Worm (Caenorhabditis elegans) whole organism, mixed stage, embryonic: ENCODE data around the gene F49C5.9.

Source experiments
- M03D4.4 ChIP-seq: sonication (generic microtip); optimal IDR thresholded peaks from 2 replicates; lab custom pipeline; 2017; ENCODE audit warnings: mild to moderate bottlenecking, missing genetic modification characterization, missing compliant biosample characterization
- bed-3 ChIP-seq: fragments of 200-800 bp; sonication (Bioruptor generic); optimal IDR thresholded peaks from 3 replicates; lab custom pipeline; 2018; ENCODE audit warnings: mild to moderate bottlenecking, missing genetic modification characterization, moderate library complexity, missing compliant biosample characterization
- blmp-1 ChIP-seq: fragments of 150-350 bp; optimal IDR thresholded peaks from 2 replicates; lab custom pipeline; 2014; ENCODE audit warnings: missing biosample characterization, missing genetic modification characterization
- ceh-39 ChIP-seq: fragments of 150-350 bp; optimal IDR thresholded peaks from 2 replicates; lab custom pipeline; 2014; ENCODE audit warnings: missing biosample characterization, missing genetic modification characterization
- ceh-43 ChIP-seq: fragments of 200-800 bp; sonication (Bioruptor generic); optimal IDR thresholded peaks from 2 replicates; lab custom pipeline; 2018; ENCODE audit warnings: mild to moderate bottlenecking, missing genetic modification characterization, moderate library complexity, missing compliant biosample characterization
- ceh-83 ChIP-seq: fragments of 200-800 bp; sonication (Bioruptor generic); optimal IDR thresholded peaks from 2 replicates; lab custom pipeline; 2018; ENCODE audit warnings: mild to moderate bottlenecking, missing genetic modification characterization, missing compliant biosample characterization
- ces-1 ChIP-seq: fragments of 150-350 bp; optimal IDR thresholded peaks from 2 replicates; lab custom pipeline; 2014; ENCODE audit warnings: missing biosample characterization, missing genetic modification reagents, missing genetic modification characterization
- cnd-1 ChIP-seq: fragments of 200-800 bp; sonication (Bioruptor generic); optimal IDR thresholded peaks from 2 replicates; lab custom pipeline; 2018; ENCODE audit warnings: mild to moderate bottlenecking, missing genetic modification characterization, missing compliant biosample characterization
- drap-1 ChIP-seq: fragments of 200-800 bp; sonication (Bioruptor generic); optimal IDR thresholded peaks from 3 replicates; lab custom pipeline; 2018; ENCODE audit warnings: mild to moderate bottlenecking, missing genetic modification characterization, missing compliant biosample characterization
- elt-1 ChIP-seq: sonication (generic microtip); optimal IDR thresholded peaks from 2 replicates; lab custom pipeline; 2017; ENCODE audit warnings: missing genetic modification characterization, mild to moderate bottlenecking, missing compliant biosample characterization, antibody characterized with exemption, moderate library complexity, borderline replicate concordance; ENCODE audit not compliant: insufficient read depth
- elt-3 ChIP-seq: fragments of 150-350 bp; optimal IDR thresholded peaks from 2 replicates; lab custom pipeline; 2014; ENCODE audit warnings: missing biosample characterization, missing genetic modification characterization
- flh-1 ChIP-seq: fragments of 200-800 bp; sonication (Bioruptor generic); optimal IDR thresholded peaks from 2 replicates; lab custom pipeline; 2018; ENCODE audit warnings: mild to moderate bottlenecking, missing genetic modification characterization, moderate library complexity, missing compliant biosample characterization
- ham-2 ChIP-seq: fragments of 200-800 bp; sonication (Bioruptor generic); optimal IDR thresholded peaks from 2 replicates; lab custom pipeline; 2018; ENCODE audit warnings: mild to moderate bottlenecking, missing genetic modification characterization, missing compliant biosample characterization
- hlh-1 ChIP-seq: fragments of 150-350 bp; optimal IDR thresholded peaks from 2 replicates; lab custom pipeline; 2014; ENCODE audit warnings: missing biosample characterization, missing genetic modification reagents, missing genetic modification characterization
- lin-13 ChIP-seq: fragments of 150-350 bp; optimal IDR thresholded peaks from 2 replicates; lab custom pipeline; 2014; ENCODE audit warnings: missing biosample characterization, missing genetic modification characterization
- lin-32 ChIP-seq: fragments of 200-800 bp; sonication (Bioruptor generic); optimal IDR thresholded peaks from 2 replicates; lab custom pipeline; 2018; ENCODE audit warnings: mild to moderate bottlenecking, missing genetic modification characterization, missing compliant biosample characterization
- lsy-2 ChIP-seq: fragments of 150-350 bp; optimal IDR thresholded peaks from 2 replicates; lab custom pipeline; 2014; ENCODE audit warnings: missing biosample characterization, missing genetic modification characterization
- mab-5 ChIP-seq: fragments of 150-350 bp; optimal IDR thresholded peaks from 2 replicates; lab custom pipeline; 2014; ENCODE audit warnings: missing biosample characterization, missing genetic modification characterization
- mep-1 ChIP-seq: fragments of 150-350 bp; optimal IDR thresholded peaks from 2 replicates; lab custom pipeline; 2017; ENCODE audit warnings: missing biosample characterization, missing genetic modification reagents, missing genetic modification characterization, inconsistent platforms
- mls-2 ChIP-seq: sonication (generic microtip); optimal IDR thresholded peaks from 2 replicates; lab custom pipeline; 2016; ENCODE audit warnings: mild to moderate bottlenecking, missing genetic modification characterization, moderate library complexity, missing compliant biosample characterization
- nhr-12 ChIP-seq: fragments of 150-350 bp; optimal IDR thresholded peaks from 2 replicates; lab custom pipeline; 2014; ENCODE audit warnings: missing biosample characterization, missing genetic modification characterization
- nhr-2 ChIP-seq: fragments of 150-350 bp; optimal IDR thresholded peaks from 2 replicates; lab custom pipeline; 2014; ENCODE audit warnings: missing biosample characterization, missing genetic modification characterization
- nhr-237 ChIP-seq: fragments of 150-350 bp; optimal IDR thresholded peaks from 2 replicates; lab custom pipeline; 2014; ENCODE audit warnings: missing biosample characterization, missing genetic modification characterization
- nhr-28 ChIP-seq: fragments of 150-350 bp; optimal IDR thresholded peaks from 2 replicates; lab custom pipeline; 2014; ENCODE audit warnings: missing biosample characterization, missing genetic modification characterization
- nhr-76 ChIP-seq: sonication (generic microtip); optimal IDR thresholded peaks from 2 replicates; lab custom pipeline; 2017; ENCODE audit warnings: missing biosample characterization, missing genetic modification characterization
- pha-4 ChIP-seq: fragments of 150-350 bp; optimal IDR thresholded peaks from 2 replicates; lab custom pipeline; 2018; ENCODE audit warnings: missing biosample characterization, missing genetic modification reagents, missing genetic modification characterization
- sem-2 ChIP-seq: fragments of 200-800 bp; sonication (Bioruptor generic); optimal IDR thresholded peaks from 2 replicates; lab custom pipeline; 2018; ENCODE audit warnings: mild to moderate bottlenecking, missing genetic modification characterization, missing compliant biosample characterization
- snpc-4 ChIP-seq: fragments of 150-350 bp; optimal IDR thresholded peaks from 2 replicates; lab custom pipeline; 2014; ENCODE audit warnings: missing biosample characterization, missing genetic modification characterization
- sptf-1 ChIP-seq: sonication (generic microtip); optimal IDR thresholded peaks from 2 replicates; lab custom pipeline; 2017; ENCODE audit warnings: mild to moderate bottlenecking, missing genetic modification characterization, moderate library complexity, missing compliant biosample characterization
- tbx-8 ChIP-seq: fragments of 200-800 bp; sonication (Bioruptor generic); optimal IDR thresholded peaks from 2 replicates; lab custom pipeline; 2018; ENCODE audit warnings: mild to moderate bottlenecking, missing genetic modification characterization, moderate library complexity, missing compliant biosample characterization
- unc-120 ChIP-seq: sonication (generic microtip); optimal IDR thresholded peaks from 2 replicates; lab custom pipeline; 2017; ENCODE audit warnings: missing genetic modification characterization, missing compliant biosample characterization; ENCODE audit not compliant: poor library complexity, severe bottlenecking
- unc-39 ChIP-seq: fragments of 150-350 bp; optimal IDR thresholded peaks from 2 replicates; lab custom pipeline; 2014; ENCODE audit warnings: missing biosample characterization, missing genetic modification characterization
- unc-62 ChIP-seq: fragments of 150-350 bp; optimal IDR thresholded peaks from 2 replicates; lab custom pipeline; 2014; ENCODE audit warnings: missing biosample characterization, missing genetic modification reagents, missing genetic modification characterization
- zip-8 ChIP-seq: fragments of 150-350 bp; optimal IDR thresholded peaks from 2 replicates; lab custom pipeline; 2014; ENCODE audit warnings: missing biosample characterization, missing genetic modification characterization
- ztf-11 ChIP-seq: fragments of 150-350 bp; optimal IDR thresholded peaks from 2 replicates; lab custom pipeline; 2014; ENCODE audit warnings: missing biosample characterization, missing genetic modification characterization

F49C5.9 gene

DNA sequence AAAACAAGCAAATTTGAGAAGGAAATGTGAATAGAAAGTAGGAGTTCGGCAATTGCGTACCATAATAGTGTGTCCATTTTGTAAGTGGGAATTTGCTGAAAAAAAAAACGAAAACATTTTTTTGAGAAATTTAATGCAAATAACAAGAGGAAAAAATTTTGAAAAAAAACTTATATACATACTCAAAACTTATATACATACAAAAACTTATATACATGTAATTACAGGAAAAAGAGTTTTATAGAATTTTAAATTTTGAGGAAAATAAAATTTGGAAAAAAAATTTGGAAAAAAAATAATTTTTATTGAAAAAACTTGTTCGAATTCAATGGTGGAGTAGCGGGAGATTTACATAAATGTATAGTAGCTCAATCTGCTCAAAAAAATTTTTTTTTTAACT lies 41.6 kb downstream of the F49C5.9 start, which contains the start of gene ador-1:
Gene ador-1 (minus strand): TSS at position 101 of the 400 bp plus-strand sequence.
- no peak for TF ChIP-seq ham-2 (GFP tag; lab: Kevin White, UChicago)
- no peak for TF ChIP-seq nhr-2 (tag; lab: Kevin White, UChicago)
- no peak for TF ChIP-seq blmp-1 (tag; lab: Kevin White, UChicago)
- TF ChIP-seq ceh-43 (GFP tag; lab: Kevin White, UChicago) = no peak
- TF ChIP-seq ceh-83 (GFP tag; lab: Kevin White, UChicago) = no peak
- TF ChIP-seq nhr-28 (tag; lab: Kevin White, UChicago) = no peak
- no peak for TF ChIP-seq ceh-39
- TF ChIP-seq lin-32 (GFP tag; lab: Kevin White, UChicago) = no peak
- no peak for TF ChIP-seq zip-8 (tag; lab: Kevin White, UChicago)
- TF ChIP-seq nhr-12 = no peak
- no peak for TF ChIP-seq nhr-237
- no peak for TF ChIP-seq mls-2 (tag; lab: Kevin White, UChicago)
- TF ChIP-seq unc-39 (tag; lab: Kevin White, UChicago) = no peak
- TF ChIP-seq nhr-76 = no peak
- TF ChIP-seq M03D4.4 (tag; lab: Kevin White, UChicago) = no peak
- TF ChIP-seq ces-1 (GFP tag; lab: Kevin White, UChicago) = no peak
- no peak for TF ChIP-seq lsy-2 (tag; lab: Kevin White, UChicago)
- no peak for TF ChIP-seq cnd-1 (tag; lab: Kevin White, UChicago)
- TF ChIP-seq hlh-1 = no peak

DNA sequence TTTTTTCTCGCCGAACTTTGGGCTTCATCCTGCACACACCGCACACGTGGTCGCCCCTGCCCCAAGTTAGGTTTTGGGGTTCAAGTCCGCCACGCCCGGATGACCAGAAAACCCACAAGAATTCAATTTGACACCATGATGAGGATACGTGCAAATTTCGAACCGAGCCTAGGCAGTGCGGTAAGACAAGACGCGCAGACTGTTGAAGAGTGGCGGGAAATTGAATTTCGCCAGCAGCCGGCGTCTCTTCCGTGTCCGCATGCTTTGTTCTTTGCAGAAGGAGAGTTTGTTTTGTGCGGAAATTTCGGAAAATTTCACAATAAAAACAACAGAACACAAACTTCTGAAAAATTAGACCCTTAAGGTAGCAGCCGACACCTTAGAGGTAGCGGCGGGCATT lies 44.5 kb downstream of the F49C5.9 start:
- TF ChIP-seq lsy-2 (tag; lab: Kevin White, UChicago) (no peak), nhr-2 (tag; lab: Kevin White, UChicago) (no peak), zip-8 (tag; lab: Kevin White, UChicago) (no peak), lin-32 (GFP tag; lab: Kevin White, UChicago) (no peak), ces-1 (GFP tag; lab: Kevin White, UChicago) (peak; percentile 91)

DNA sequence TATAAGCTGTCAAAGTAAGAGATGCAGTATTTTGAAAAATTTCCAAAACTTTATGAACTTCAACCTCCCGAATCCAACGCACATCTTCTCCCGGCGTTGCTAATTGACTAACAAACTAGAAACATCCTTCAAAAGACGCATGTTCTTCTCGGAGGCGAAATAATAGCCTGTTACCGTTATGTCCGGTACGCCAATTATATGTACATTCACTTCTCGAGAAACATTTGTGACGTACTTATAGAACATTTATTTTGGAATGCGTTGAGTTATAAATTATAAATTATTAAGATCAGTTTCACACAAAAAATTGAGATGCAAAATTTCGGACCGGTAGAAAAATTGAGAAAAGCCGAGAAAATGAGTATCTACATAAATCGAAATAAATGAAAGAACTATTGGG lies 47.5 kb downstream of the F49C5.9 start, which contains the start of gene T21B4.3:
Gene T21B4.3 (minus strand): TSS at position 101 of the 400 bp plus-strand sequence.
- TF ChIP-seq ham-2 (GFP tag; lab: Kevin White, UChicago) (no peak), elt-3 (tag; lab: Kevin White, UChicago) (no peak), ceh-43 (GFP tag; lab: Kevin White, UChicago) (no peak), ceh-39 (no peak), bed-3 (GFP tag; lab: Kevin White, UChicago) (no peak), lin-13 (tag; lab: Kevin White, UChicago) (no peak), nhr-12 (no peak), nhr-76 (no peak), cnd-1 (tag; lab: Kevin White, UChicago) (no peak), nhr-237 (no peak), M03D4.4 (tag; lab: Kevin White, UChicago) (no peak), snpc-4 (no peak), pha-4 (tag; lab: Kevin White, UChicago) (no peak), unc-62 (GFP tag; lab: Kevin White, UChicago) (no peak), ces-1 (GFP tag; lab: Kevin White, UChicago) (no peak), nhr-2 (tag; lab: Kevin White, UChicago) (no peak), elt-1 (tag; lab: Kevin White, UChicago) (no peak), zip-8 (tag; lab: Kevin White, UChicago) (no peak), sem-2 (GFP tag; lab: Kevin White, UChicago) (no peak), nhr-28 (tag; lab: Kevin White, UChicago) (no peak)

DNA sequence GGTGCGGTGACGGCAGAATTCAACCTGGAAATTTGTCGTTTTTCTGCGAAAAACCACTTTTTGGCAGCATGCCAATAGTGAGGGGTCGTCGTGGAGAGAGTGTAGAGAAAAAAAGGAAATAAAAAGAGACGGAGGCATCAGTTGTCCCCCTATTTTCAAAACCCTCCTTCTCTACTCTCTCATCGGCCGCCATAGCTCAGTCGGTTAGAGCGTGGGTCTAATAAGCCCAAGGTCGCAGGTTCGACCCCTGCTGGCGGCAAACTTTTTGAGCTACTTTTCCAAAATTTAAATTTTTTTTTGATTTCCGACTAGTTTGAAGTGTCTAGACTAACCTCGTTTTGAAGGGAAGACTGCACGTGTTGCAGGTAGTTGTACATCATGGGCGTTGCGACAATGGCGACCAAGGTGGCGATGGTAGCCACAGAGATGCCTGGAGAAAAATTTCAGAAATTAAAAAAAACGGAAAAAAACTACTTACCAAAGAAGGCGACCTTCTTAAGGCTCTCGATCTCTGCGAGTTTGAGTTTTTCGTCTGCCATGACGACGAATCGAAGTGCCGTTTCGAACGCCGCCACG lies 49.8 kb downstream of the F49C5.9 start, which contains the start of gene col-85:
Gene col-85 (minus strand): TSS at position 540 of the 576 bp plus-strand sequence.
- no peak for TF ChIP-seq hlh-1
- TF ChIP-seq sptf-1 (tag; lab: Kevin White, UChicago) = peak; percentile 97
- TF ChIP-seq mls-2 (tag; lab: Kevin White, UChicago) = peak; percentile 98
- peak; percentile 48 for TF ChIP-seq lsy-2 (tag; lab: Kevin White, UChicago)
- peak; percentile 49 for TF ChIP-seq mab-5 (tag; lab: Kevin White, UChicago)
- TF ChIP-seq elt-3 (tag; lab: Kevin White, UChicago) = peak; percentile 4
- TF ChIP-seq zip-8 (tag; lab: Kevin White, UChicago) = no peak
- peak; percentile 10 for TF ChIP-seq elt-1 (tag; lab: Kevin White, UChicago)
- no peak for TF ChIP-seq nhr-2 (tag; lab: Kevin White, UChicago)
- TF ChIP-seq lin-32 (GFP tag; lab: Kevin White, UChicago) = peak; percentile 91
- TF ChIP-seq nhr-12 = peak; percentile 38
- peak; percentile 94 for TF ChIP-seq bed-3 (GFP tag; lab: Kevin White, UChicago)
- peak; percentile 94 for TF ChIP-seq ham-2 (GFP tag; lab: Kevin White, UChicago)
- TF ChIP-seq ceh-39 = peak; percentile 1
- TF ChIP-seq snpc-4 = no peak
- TF ChIP-seq ces-1 (GFP tag; lab: Kevin White, UChicago) = peak; percentile 47
- peak; percentile 94 for TF ChIP-seq unc-120 (tag; lab: Kevin White, UChicago)
- TF ChIP-seq nhr-237 = peak; percentile 45
- peak; percentile 94 for TF ChIP-seq ceh-43 (GFP tag; lab: Kevin White, UChicago)
- peak; percentile 89 for TF ChIP-seq cnd-1 (tag; lab: Kevin White, UChicago)
- peak; percentile 92 for TF ChIP-seq flh-1 (GFP tag; lab: Kevin White, UChicago)
- peak; percentile 40 for TF ChIP-seq ztf-11 (tag; lab: Kevin White, UChicago)
- TF ChIP-seq tbx-8 (GFP tag; lab: Kevin White, UChicago) = peak; percentile 91
- no peak for TF ChIP-seq blmp-1 (tag; lab: Kevin White, UChicago)
- TF ChIP-seq nhr-76 = no peak
- TF ChIP-seq mep-1 (tag; lab: Kevin White, UChicago) = peak; percentile 58
- peak; percentile 95 for TF ChIP-seq M03D4.4 (tag; lab: Kevin White, UChicago)
- TF ChIP-seq unc-39 (tag; lab: Kevin White, UChicago) = peak; percentile 50
- peak; percentile 72 for TF ChIP-seq nhr-28 (tag; lab: Kevin White, UChicago)
- peak; percentile 86 for TF ChIP-seq sem-2 (GFP tag; lab: Kevin White, UChicago)
- TF ChIP-seq pha-4 (tag; lab: Kevin White, UChicago) = peak; percentile 18
- TF ChIP-seq lin-13 (tag; lab: Kevin White, UChicago) = peak; percentile 15
- TF ChIP-seq unc-62 (GFP tag; lab: Kevin White, UChicago) = peak; percentile 23
- peak; percentile 96 for TF ChIP-seq ceh-83 (GFP tag; lab: Kevin White, UChicago)
- TF ChIP-seq drap-1 (GFP tag; lab: Kevin White, UChicago) = peak; percentile 94
- TF ChIP-seq, all 35 proteins: peak for 29
